Worm (Caenorhabditis elegans) whole organism, L3 larva: ENCODE results near the gene C18G1.7.
"Not testable (repeated sequence)": the region's sequence is repeated elsewhere in the genome, so short reads cannot be mapped to it uniquely, and the experiment has no call there.

ENCODE experiments used
- R02D3.7 ChIP-seq: fragments of 150-350 bp; optimal IDR thresholded peaks from 2 replicates; lab custom pipeline; 2014; ENCODE audit warnings: missing biosample characterization, missing genetic modification characterization
- ama-1 ChIP-seq: fragments of 150-350 bp; optimal IDR thresholded peaks from 2 replicates; lab custom pipeline; 2018
- ceh-28 ChIP-seq: fragments of 150-350 bp; optimal IDR thresholded peaks from 2 replicates; lab custom pipeline; 2014; ENCODE audit warnings: missing biosample characterization, missing genetic modification reagents, missing genetic modification characterization
- ceh-82 ChIP-seq: fragments of 150-350 bp; optimal IDR thresholded peaks from 2 replicates; lab custom pipeline; 2014; ENCODE audit warnings: missing biosample characterization, missing genetic modification characterization
- ceh-9 ChIP-seq: sonication (generic microtip); optimal IDR thresholded peaks from 2 replicates; lab custom pipeline; 2018; ENCODE audit warnings: missing biosample characterization, missing genetic modification characterization
- daf-12 ChIP-seq: fragments of 150-350 bp; optimal IDR thresholded peaks from 2 replicates; lab custom pipeline; 2014; ENCODE audit warnings: missing biosample characterization, missing genetic modification reagents, missing genetic modification characterization
- egl-5 ChIP-seq: fragments of 150-350 bp; optimal IDR thresholded peaks from 2 replicates; lab custom pipeline; 2017; ENCODE audit warnings: missing biosample characterization, missing genetic modification reagents, missing genetic modification characterization, inconsistent platforms
- elt-1 ChIP-seq: fragments of 150-350 bp; optimal IDR thresholded peaks from 2 replicates; lab custom pipeline; 2014; ENCODE audit warnings: missing biosample characterization, missing genetic modification characterization
- elt-2 ChIP-seq: sonication (generic microtip); optimal IDR thresholded peaks from 2 replicates; lab custom pipeline; 2016; ENCODE audit warnings: missing genetic modification reagents, mild to moderate bottlenecking, missing genetic modification characterization, missing compliant biosample characterization
- elt-3 ChIP-seq, 3 experiments: fragments of 150-350 bp in 1 of 3; sonication (generic microtip) in 2 of 3; optimal IDR thresholded peaks; 2 replicates in 2 of 3; 4 replicates in 1 of 3; lab custom pipeline; 2014 to 2017; ENCODE audit warnings: missing biosample characterization in 3 of 3, missing genetic modification characterization in 3 of 3
- eor-1 ChIP-seq, 2 experiments: fragments of 150-350 bp; optimal IDR thresholded peaks; 2 replicates each; lab custom pipeline; 2014 to 2018; ENCODE audit warnings: missing biosample characterization in 2 of 2, missing genetic modification characterization in 2 of 2
- fos-1 ChIP-seq: fragments of 150-350 bp; optimal IDR thresholded peaks from 2 replicates; lab custom pipeline; 2014; ENCODE audit warnings: missing biosample characterization, missing genetic modification characterization
- hmg-11 ChIP-seq: sonication (generic microtip); optimal IDR thresholded peaks from 2 replicates; lab custom pipeline; 2016; ENCODE audit warnings: missing genetic modification characterization, missing compliant biosample characterization
- lin-39 ChIP-seq: fragments of 150-350 bp; optimal IDR thresholded peaks from 2 replicates; lab custom pipeline; 2018; ENCODE audit warnings: missing biosample characterization, missing genetic modification reagents, missing genetic modification characterization
- nfya-1 ChIP-seq: sonication (generic microtip); optimal IDR thresholded peaks from 2 replicates; lab custom pipeline; 2017; ENCODE audit warnings: missing genetic modification characterization, mild to moderate bottlenecking, missing compliant biosample characterization, antibody characterized with exemption, moderate library complexity; ENCODE audit not compliant: insufficient read depth
- nhr-11 ChIP-seq: fragments of 150-350 bp; optimal IDR thresholded peaks from 2 replicates; lab custom pipeline; 2014; ENCODE audit warnings: missing biosample characterization, missing genetic modification characterization
- nhr-12 ChIP-seq: fragments of 150-350 bp; optimal IDR thresholded peaks from 2 replicates; lab custom pipeline; 2014; ENCODE audit warnings: missing biosample characterization, missing genetic modification characterization
- nhr-23 ChIP-seq: fragments of 150-350 bp; optimal IDR thresholded peaks from 2 replicates; lab custom pipeline; 2014; ENCODE audit warnings: missing biosample characterization, missing genetic modification reagents, missing genetic modification characterization
- nhr-25 ChIP-seq: sonication (generic microtip); optimal IDR thresholded peaks from 2 replicates; lab custom pipeline; 2017; ENCODE audit warnings: missing biosample characterization, missing genetic modification characterization
- nhr-28 ChIP-seq: fragments of 150-350 bp; optimal IDR thresholded peaks from 2 replicates; lab custom pipeline; 2014; ENCODE audit warnings: missing biosample characterization, missing genetic modification characterization
- nhr-43 ChIP-seq: sonication (generic microtip); optimal IDR thresholded peaks from 2 replicates; lab custom pipeline; 2016; ENCODE audit warnings: mild to moderate bottlenecking, missing genetic modification characterization, missing compliant biosample characterization; ENCODE audit not compliant: poor library complexity, severe bottlenecking
- nhr-67 ChIP-seq: fragments of 150-350 bp; optimal IDR thresholded peaks from 2 replicates; lab custom pipeline; 2014; ENCODE audit warnings: missing biosample characterization, missing genetic modification characterization
- nhr-76 ChIP-seq: fragments of 150-350 bp; sonication (generic microtip); optimal IDR thresholded peaks from 5 replicates; lab custom pipeline; 2014; ENCODE audit warnings: missing biosample characterization, missing genetic modification characterization
- nhr-77 ChIP-seq: fragments of 150-350 bp; optimal IDR thresholded peaks from 2 replicates; lab custom pipeline; 2014; ENCODE audit warnings: missing biosample characterization, missing genetic modification characterization
- pha-4 ChIP-seq: fragments of 150-350 bp; optimal IDR thresholded peaks from 2 replicates; lab custom pipeline; 2014; ENCODE audit warnings: missing biosample characterization, missing genetic modification reagents, missing genetic modification characterization
- pqm-1 ChIP-seq: fragments of 150-350 bp; optimal IDR thresholded peaks from 2 replicates; lab custom pipeline; 2017; ENCODE audit warnings: missing biosample characterization, missing genetic modification characterization, inconsistent platforms
- sea-2 ChIP-seq: fragments of 150-350 bp; sonication (generic microtip); optimal IDR thresholded peaks from 4 replicates; lab custom pipeline; 2014; ENCODE audit warnings: missing biosample characterization, missing genetic modification reagents, missing genetic modification characterization
- skn-1 ChIP-seq: fragments of 150-350 bp; optimal IDR thresholded peaks from 2 replicates; lab custom pipeline; 2014; ENCODE audit warnings: missing biosample characterization, missing genetic modification characterization
- unc-62 ChIP-seq: fragments of 150-350 bp; sonication (generic microtip); optimal IDR thresholded peaks from 4 replicates; lab custom pipeline; 2014; ENCODE audit warnings: missing biosample characterization, missing genetic modification reagents, missing genetic modification characterization
- zag-1 ChIP-seq: fragments of 150-350 bp; optimal IDR thresholded peaks from 2 replicates; lab custom pipeline; 2014; ENCODE audit warnings: missing biosample characterization, missing genetic modification characterization
- ztf-11 ChIP-seq: fragments of 150-350 bp; optimal IDR thresholded peaks from 2 replicates; lab custom pipeline; 2014; ENCODE audit warnings: missing biosample characterization, missing genetic modification characterization

The C18G1.7 gene

ce11 chrV:4758540-4758939, 13.2 kb downstream of the C18G1.7 start:
- TF ChIP-seq ceh-28 (tag; lab: Kevin White, UChicago) (no peak), elt-2 (tag; lab: Kevin White, UChicago) (no peak), ama-1 (lab: Kevin White, UChicago) (no peak), nhr-28 (no peak), ceh-82 (tag; lab: Kevin White, UChicago) (no peak), nhr-67 (tag; lab: Kevin White, UChicago) (no peak), nhr-12 (tag; lab: Kevin White, UChicago) (no peak), elt-3 (tag; optimal IDR thresholded peaks at IDR 0.05; lab: Kevin White, UChicago) (no peak)

- TF ChIP-seq hmg-11, nhr-67, nhr-43 (tag; lab: Kevin White, UChicago): not testable (repeated sequence)
Observed at ce11 chrV:4760674-4761073, 15.3 kb downstream of the C18G1.7 start, which contains the start of gene bgnt-1.4. TSS of gene bgnt-1.4 (plus strand) at chrV:4760974.

- no peak for TF ChIP-seq fos-1 (tag; lab: Kevin White, UChicago)
- TF ChIP-seq ztf-11 (tag; lab: Kevin White, UChicago), result no peak
- no peak for TF ChIP-seq egl-5 (tag; lab: Kevin White, UChicago)
- no peak for TF ChIP-seq nhr-28
- no peak for TF ChIP-seq unc-62 (GFP tag; lab: Kevin White, UChicago)
- TF ChIP-seq ceh-82 (tag; lab: Kevin White, UChicago), result no peak
- no peak for TF ChIP-seq nhr-43 (tag; lab: Kevin White, UChicago)
- TF ChIP-seq nhr-77, result no peak
- TF ChIP-seq hmg-11 (tag; lab: Kevin White, UChicago), result no peak
- TF ChIP-seq daf-12 (tag; lab: Kevin White, UChicago), result no peak
- no peak for TF ChIP-seq elt-1 (tag; lab: Kevin White, UChicago)
- TF ChIP-seq ceh-28 (tag; lab: Kevin White, UChicago), result no peak
- TF ChIP-seq ceh-9 (tag; lab: Kevin White, UChicago), result no peak
Observed at ce11 chrV:4766501-4766900, 21.1 kb downstream of the C18G1.7 start, which contains the start of gene C18G1.8. TSS of gene C18G1.8 (minus strand) at chrV:4766601.

- no peak for TF ChIP-seq zag-1
- TF ChIP-seq nhr-67 (tag; lab: Kevin White, UChicago), result no peak
- TF ChIP-seq sea-2, result no peak
- TF ChIP-seq nhr-28, result no peak
- no peak for TF ChIP-seq unc-62 (GFP tag; lab: Kevin White, UChicago)
- no peak for TF ChIP-seq lin-39 (tag; lab: Kevin White, UChicago)
- TF ChIP-seq pqm-1, result no peak
- no peak for TF ChIP-seq ceh-82 (tag; lab: Kevin White, UChicago)
- TF ChIP-seq elt-3 (tag; optimal IDR thresholded peaks at IDR 0.05; lab: Kevin White, UChicago), result no peak
- no peak for TF ChIP-seq nhr-11
- TF ChIP-seq nhr-76 (tag; lab: Kevin White, UChicago), result no peak
- no peak for TF ChIP-seq nhr-25 (tag; lab: Kevin White, UChicago)
- no peak for TF ChIP-seq hmg-11 (tag; lab: Kevin White, UChicago)
- TF ChIP-seq ama-1 (lab: Kevin White, UChicago), result no peak
- no peak for TF ChIP-seq elt-1 (tag; lab: Kevin White, UChicago)
- no peak for TF ChIP-seq fos-1 (tag; lab: Kevin White, UChicago)
- no peak for TF ChIP-seq skn-1 (tag; lab: Kevin White, UChicago)
- TF ChIP-seq eor-1 (tag; optimal IDR thresholded peaks at IDR 0.05; lab: Kevin White, UChicago), result no peak
- no peak for TF ChIP-seq nhr-23 (tag; lab: Kevin White, UChicago)
- no peak for TF ChIP-seq ceh-9 (tag; lab: Kevin White, UChicago)
Observed at ce11 chrV:4769633-4770032, 24.3 kb downstream of the C18G1.7 start, which contains the start of gene C18G1.9. TSS of gene C18G1.9 (minus strand) at chrV:4769733.

ce11 chrV:4770408-4770947, 25.1 kb downstream of the C18G1.7 start, which contains the start of gene elt-7:
TSS of gene elt-7 (plus strand) at chrV:4770670.
- no peak for TF ChIP-seq skn-1 (tag; lab: Kevin White, UChicago)
- TF ChIP-seq pha-4 (tag; lab: Kevin White, UChicago), result no peak
- peak; percentile 71 for TF ChIP-seq elt-2 (tag; lab: Kevin White, UChicago)
- no peak for TF ChIP-seq nhr-11
- no peak for TF ChIP-seq lin-39 (tag; lab: Kevin White, UChicago)
- peak; percentile 54 for TF ChIP-seq pqm-1
- no peak for TF ChIP-seq nhr-77

- TF ChIP-seq lin-39 (tag; lab: Kevin White, UChicago) (peak; percentile 38), nfya-1 (tag; lab: Kevin White, UChicago) (peak; percentile 23), R02D3.7 (tag; lab: Kevin White, UChicago) (no peak)
Observed at ce11 chrV:4775140-4775539, 29.8 kb downstream of the C18G1.7 start.
